Fruit fly (Drosophila melanogaster) whole organism, embryonic: ENCODE data around the gene Pld3.
A peak's percentile ranks its signal among the peaks of the same experiment; 100 is the strongest.

Experiments
- CG10565 ChIP-seq: fragments of 200-800 bp; sonication (Bioruptor generic); optimal IDR thresholded peaks from 3 replicates; lab custom pipeline; 2016; ENCODE audit warnings: missing biosample characterization, mild to moderate bottlenecking, missing genetic modification characterization
- CG10979 ChIP-seq: fragments of 200-800 bp; sonication (Bioruptor generic); optimal IDR thresholded peaks from 2 replicates; lab custom pipeline; 2018; ENCODE audit warnings: missing biosample characterization, mild to moderate bottlenecking, missing genetic modification characterization, moderate library complexity
- CG11093 ChIP-seq: fragments of 200-800 bp; sonication (Bioruptor generic); IDR thresholded peaks from 3 replicates; pipeline ENCODE4 v1.3.6; 2022; ENCODE audit warnings: missing biosample characterization, missing genetic modification characterization
- CG11247 ChIP-seq: fragments of 200-800 bp; sonication (Bioruptor generic); IDR thresholded peaks from 2 replicates; pipeline ENCODE4 v1.3.6; 2022; ENCODE audit warnings: missing biosample characterization, missing genetic modification characterization
- CG11398 ChIP-seq: fragments of 200-800 bp; sonication (Bioruptor generic); optimal IDR thresholded peaks from 2 replicates; lab custom pipeline; 2016; ENCODE audit warnings: missing biosample characterization, missing genetic modification characterization
- CG11696 ChIP-seq: fragments of 200-800 bp; sonication (Bioruptor generic); IDR thresholded peaks from 2 replicates; pipeline ENCODE4 v1.3.6; 2022; ENCODE audit warnings: missing biosample characterization, missing genetic modification characterization
- CG12104 ChIP-seq: fragments of 200-800 bp; sonication (Bioruptor generic); optimal IDR thresholded peaks from 3 replicates; lab custom pipeline; 2016; ENCODE audit warnings: missing biosample characterization, missing genetic modification characterization
- CG1233 ChIP-seq: fragments of 200-800 bp; sonication (Bioruptor generic); optimal IDR thresholded peaks from 4 replicates; lab custom pipeline; 2018; ENCODE audit warnings: missing biosample characterization, mild to moderate bottlenecking, missing genetic modification characterization
- CG12659 ChIP-seq: fragments of 200-800 bp; sonication (Bioruptor generic); optimal IDR thresholded peaks from 3 replicates; lab custom pipeline; 2017; ENCODE audit warnings: mild to moderate bottlenecking, missing biosample characterization, missing genetic modification reagents, missing genetic modification characterization
- CG13123 ChIP-seq: fragments of 200-800 bp; sonication (Bioruptor generic); optimal IDR thresholded peaks from 2 replicates; lab custom pipeline; 2016; ENCODE audit warnings: missing biosample characterization, missing genetic modification characterization
- CG18619 ChIP-seq: fragments of 200-800 bp; sonication (Bioruptor generic); optimal IDR thresholded peaks from 3 replicates; lab custom pipeline; 2017; ENCODE audit warnings: missing biosample characterization, mild to moderate bottlenecking, missing genetic modification characterization
- CG2202 ChIP-seq: fragments of 200-800 bp; sonication (Bioruptor generic); optimal IDR thresholded peaks from 2 replicates; lab custom pipeline; 2018; ENCODE audit warnings: missing biosample characterization, mild to moderate bottlenecking, missing genetic modification characterization
- CG31365 ChIP-seq: fragments of 200-800 bp; sonication (Bioruptor generic); optimal IDR thresholded peaks from 2 replicates; lab custom pipeline; 2018; ENCODE audit warnings: missing biosample characterization, mild to moderate bottlenecking, missing genetic modification characterization
- CG31388 ChIP-seq: fragments of 200-800 bp; sonication (Bioruptor generic); optimal IDR thresholded peaks from 2 replicates; lab custom pipeline; 2016; ENCODE audit warnings: missing biosample characterization, missing genetic modification characterization
- CG3995 ChIP-seq: fragments of 200-800 bp; sonication (Bioruptor generic); optimal IDR thresholded peaks from 3 replicates; lab custom pipeline; 2016; ENCODE audit warnings: missing biosample characterization, missing genetic modification characterization
- CG7556 ChIP-seq: fragments of 200-800 bp; sonication (Bioruptor generic); optimal IDR thresholded peaks from 2 replicates; lab custom pipeline; 2017; ENCODE audit warnings: missing biosample characterization, mild to moderate bottlenecking, missing genetic modification characterization
- CG9876 ChIP-seq: fragments of 200-800 bp; sonication (Bioruptor generic); optimal IDR thresholded peaks from 2 replicates; lab custom pipeline; 2016; ENCODE audit warnings: missing biosample characterization, missing genetic modification characterization
- CrebB ChIP-seq: fragments of 200-800 bp; sonication (Bioruptor generic); optimal IDR thresholded peaks from 3 replicates; lab custom pipeline; 2018; ENCODE audit warnings: missing biosample characterization, mild to moderate bottlenecking, missing genetic modification characterization
- HHEX ChIP-seq: fragments of 200-800 bp; sonication (Bioruptor generic); optimal IDR thresholded peaks from 3 replicates; lab custom pipeline; 2017; ENCODE audit warnings: missing biosample characterization, mild to moderate bottlenecking, missing genetic modification characterization, missing genetic modification reagents
- Hand ChIP-seq: fragments of 200-800 bp; sonication (Bioruptor generic); optimal IDR thresholded peaks from 2 replicates; lab custom pipeline; 2017; ENCODE audit warnings: mild to moderate bottlenecking, missing biosample characterization, missing genetic modification reagents, missing genetic modification characterization
- Hr3 ChIP-seq: fragments of 200-800 bp; sonication (Bioruptor generic); optimal IDR thresholded peaks from 3 replicates; lab custom pipeline; 2016; ENCODE audit warnings: missing biosample characterization, missing genetic modification characterization
- Hr51 ChIP-seq, 2 experiments: fragments of 200-800 bp; sonication (Bioruptor generic); optimal IDR thresholded peaks; 2 replicates in 1 of 2; 3 replicates in 1 of 2; lab custom pipeline; 2016 to 2018; ENCODE audit warnings: missing biosample characterization in 2 of 2, missing genetic modification characterization in 2 of 2, mild to moderate bottlenecking in 1 of 2, moderate library complexity in 1 of 2
- Lim3 ChIP-seq: fragments of 200-800 bp; sonication (Bioruptor generic); IDR thresholded peaks from 2 replicates; pipeline ENCODE4 v1.3.6; 2022; ENCODE audit warnings: missing biosample characterization, missing genetic modification characterization
- Lpt ChIP-seq: fragments of >200 bp; optimal IDR thresholded peaks from 2 replicates; lab custom pipeline; 2018; ENCODE audit warnings: missing biosample characterization, missing genetic modification characterization
- MESR4 ChIP-seq: fragments of 200-800 bp; sonication (Bioruptor generic); optimal IDR thresholded peaks from 2 replicates; lab custom pipeline; 2018; ENCODE audit warnings: missing biosample characterization, mild to moderate bottlenecking, missing genetic modification characterization, moderate library complexity
- Med ChIP-seq: fragments of 200-800 bp; sonication (Bioruptor generic); peaks from one replicate; lab custom pipeline; 2016; ENCODE audit warnings: missing biosample characterization, missing genetic modification characterization, mild to moderate bottlenecking, inconsistent platforms, moderate library complexity
- NC2α ChIP-seq: fragments of 200-800 bp; sonication (Bioruptor generic); optimal IDR thresholded peaks from 2 replicates; lab custom pipeline; 2016; ENCODE audit warnings: missing biosample characterization, missing genetic modification characterization
- NC2β ChIP-seq: fragments of 200-800 bp; sonication (Bioruptor generic); optimal IDR thresholded peaks from 2 replicates; lab custom pipeline; 2016; ENCODE audit warnings: missing biosample characterization, missing genetic modification characterization
- NFAT ChIP-seq: fragments of 200-800 bp; sonication (Bioruptor generic); IDR thresholded peaks from 2 replicates; pipeline ENCODE4 v1.3.6; 2022; ENCODE audit warnings: missing biosample characterization, missing genetic modification characterization
- Nf-YA ChIP-seq: fragments of 200-800 bp; sonication (Bioruptor generic); IDR thresholded peaks from 2 replicates; pipeline ENCODE4 v1.3.6; 2022; ENCODE audit warnings: missing biosample characterization, missing genetic modification characterization
- Opbp ChIP-seq: fragments of 200-800 bp; sonication (Bioruptor generic); IDR thresholded peaks from 3 replicates; pipeline ENCODE4 v1.3.6; 2022; ENCODE audit warnings: missing biosample characterization, missing genetic modification characterization; ENCODE audit not compliant: partially characterized antibody
- Side ChIP-seq: fragments of 200-800 bp; sonication (Bioruptor generic); optimal IDR thresholded peaks from 2 replicates; lab custom pipeline; 2016; ENCODE audit warnings: missing biosample characterization, missing genetic modification characterization
- Trl ChIP-seq, 3 experiments: fragments of >200 bp in 2 of 3; fragments of 200-800 bp in 1 of 3; sonication (Bioruptor generic) in 1 of 3; optimal IDR thresholded peaks; 2 replicates in 1 of 3; 3 replicates in 2 of 3; lab custom pipeline; 2016 to 2017; ENCODE audit warnings: missing biosample characterization in 1 of 3, missing genetic modification characterization in 1 of 3
- ap ChIP-seq: fragments of 200-800 bp; sonication (Bioruptor generic); IDR thresholded peaks from 2 replicates; pipeline ENCODE4 v1.3.6; 2022; ENCODE audit warnings: missing biosample characterization, missing genetic modification characterization
- gt ChIP-seq: fragments of 200-800 bp; sonication (Bioruptor generic); IDR thresholded peaks from 2 replicates; pipeline ENCODE4 v1.3.6; 2022; ENCODE audit warnings: missing biosample characterization, missing genetic modification characterization
- kni ChIP-seq: fragments of 200-800 bp; sonication (Bioruptor generic); optimal IDR thresholded peaks from 3 replicates; lab custom pipeline; 2017; ENCODE audit warnings: mild to moderate bottlenecking, missing biosample characterization, missing genetic modification reagents, missing genetic modification characterization
- lbe ChIP-seq: fragments of 200-800 bp; sonication (Bioruptor generic); optimal IDR thresholded peaks from 2 replicates; lab custom pipeline; 2016; ENCODE audit warnings: missing biosample characterization, mild to moderate bottlenecking, missing genetic modification characterization
- lov ChIP-seq, 2 experiments: fragments of 200-800 bp in 1 of 2; fragments of >200 bp in 1 of 2; sonication (Bioruptor generic) in 1 of 2; IDR thresholded peaks in 1 of 2; optimal IDR thresholded peaks in 1 of 2; 2 replicates in 1 of 2; 3 replicates in 1 of 2; pipeline versions ENCODE4 v1.3.6 to Lab custom; 2017 to 2022; ENCODE audit warnings: missing biosample characterization in 1 of 2, missing genetic modification characterization in 1 of 2
- nerfin-1 ChIP-seq: fragments of 200-800 bp; sonication (Bioruptor generic); optimal IDR thresholded peaks from 3 replicates; lab custom pipeline; 2019; ENCODE audit warnings: missing biosample characterization, mild to moderate bottlenecking, missing genetic modification characterization, moderate library complexity
- onecut ChIP-seq: fragments of 200-800 bp; sonication (Bioruptor generic); IDR thresholded peaks from 2 replicates; pipeline ENCODE4 v1.3.6; 2022; ENCODE audit warnings: missing biosample characterization, missing genetic modification characterization
- pfk ChIP-seq: fragments of 200-800 bp; sonication (Bioruptor generic); optimal IDR thresholded peaks from 2 replicates; lab custom pipeline; 2018; ENCODE audit warnings: missing biosample characterization, mild to moderate bottlenecking, missing genetic modification characterization, moderate library complexity
- prd ChIP-seq, 3 experiments: fragments of >200 bp in 2 of 3; fragments of 200-800 bp in 1 of 3; sonication (Bioruptor generic) in 1 of 3; optimal IDR thresholded peaks in 2 of 3; IDR thresholded peaks in 1 of 3; 2 replicates in 2 of 3; 3 replicates in 1 of 3; pipeline versions ENCODE4 v1.3.6 to Lab custom; 2017 to 2022; ENCODE audit warnings: missing biosample characterization in 1 of 3, missing genetic modification characterization in 1 of 3
- pzg ChIP-seq: fragments of 200-800 bp; sonication (Bioruptor generic); optimal IDR thresholded peaks from 3 replicates; lab custom pipeline; 2018; ENCODE audit warnings: missing biosample characterization, mild to moderate bottlenecking, missing genetic modification characterization, moderate library complexity
- sisA ChIP-seq: fragments of 200-800 bp; sonication (Bioruptor generic); IDR thresholded peaks from 2 replicates; pipeline ENCODE4 v1.3.6; 2022; ENCODE audit warnings: missing biosample characterization, missing genetic modification characterization
- slou ChIP-seq: fragments of 200-800 bp; sonication (Bioruptor generic); optimal IDR thresholded peaks from 3 replicates; lab custom pipeline; 2016; ENCODE audit warnings: missing biosample characterization, missing genetic modification characterization
- sqz ChIP-seq: fragments of 200-800 bp; sonication (Bioruptor generic); optimal IDR thresholded peaks from 3 replicates; lab custom pipeline; 2018; ENCODE audit warnings: missing biosample characterization, mild to moderate bottlenecking, missing genetic modification characterization
- trem ChIP-seq: fragments of 200-800 bp; optimal IDR thresholded peaks from 3 replicates; lab custom pipeline; 2019; ENCODE audit warnings: missing biosample characterization, mild to moderate bottlenecking, missing genetic modification characterization, moderate library complexity
- wek ChIP-seq: fragments of 200-800 bp; sonication (Bioruptor generic); optimal IDR thresholded peaks from 3 replicates; lab custom pipeline; 2018; ENCODE audit warnings: missing biosample characterization, mild to moderate bottlenecking, missing genetic modification characterization, moderate library complexity
- zen ChIP-seq: fragments of 200-800 bp; sonication (Bioruptor generic); optimal IDR thresholded peaks from 3 replicates; lab custom pipeline; 2018; ENCODE audit warnings: missing biosample characterization, mild to moderate bottlenecking, missing genetic modification characterization, moderate library complexity

Pld3 gene

dm6 chr2L:21149053-21149452 lies 9.6 kb upstream of the Pld3 start (continued):
- TF ChIP-seq Nf-YA (GFP tag; lab: Robert Waterston, UW) (no peak; the same call in 1 of the 2 replicates), lbe (no peak), Trl (optimal IDR thresholded peaks at IDR 0.05; lab: Kevin White, UChicago) (no peak), Trl (GFP tag; optimal IDR thresholded peaks at IDR 0.05; lab: Kevin White, UChicago) (peak; percentile 2), CG13123 (GFP tag; lab: Kevin White, UChicago) (peak; percentile 9), CG11696 (GFP tag; lab: Robert Waterston, UW) (peak; percentile 99), Lpt (no peak), Hr51 (GFP tag; optimal IDR thresholded peaks at IDR 0.05; lab: Kevin White, UChicago) (peak in 1 of 2 experiments; percentile 70), CG1233 (GFP tag; lab: Kevin White, UChicago) (peak; percentile 27), CG9876 (GFP tag; lab: Kevin White, UChicago) (no peak), sisA (GFP tag; lab: Robert Waterston, UW) (peak; percentile 30), prd (optimal IDR thresholded peaks at IDR 0.05; lab: Kevin White, UChicago) (no peak), prd (GFP tag; IDR thresholded peaks at IDR 0.05; lab: Robert Waterston, UW) (peak; percentile 58; the same call in 2 of the 3 replicates), CG31365 (tag; lab: Kevin White, UChicago) (no peak), MESR4 (GFP tag; lab: Kevin White, UChicago) (no peak), CG11247 (peak; percentile 43), CG31388 (GFP tag; lab: Kevin White, UChicago) (no peak), HHEX (GFP tag; lab: Kevin White, UChicago) (peak; percentile 53), CG3995 (GFP tag; lab: Kevin White, UChicago) (no peak), CG11093 (GFP tag; lab: Robert Waterston, UW) (no peak), CG18619 (no peak), pzg (peak; percentile 71), Lim3 (no peak), CG10565 (GFP tag; lab: Kevin White, UChicago) (no peak), NFAT (peak; percentile 43; the same call in 1 of the 2 replicates), sqz (GFP tag; lab: Kevin White, UChicago) (no peak), gt (GFP tag; lab: Robert Waterston, UW) (no peak), Hr3 (GFP tag; lab: Kevin White, UChicago) (peak; percentile 41), NC2α (no peak), kni (GFP tag; lab: Kevin White, UChicago) (no peak), wek (GFP tag; lab: Kevin White, UChicago) (no peak), nerfin-1 (tag; lab: Kevin White, UChicago) (peak; percentile 27), Opbp (peak; percentile 74), CG12104 (GFP tag; lab: Kevin White, UChicago) (no peak), CG2202 (tag; lab: Kevin White, UChicago) (no peak), lov (optimal IDR thresholded peaks at IDR 0.05; lab: Kevin White, UChicago) (no peak), lov (GFP tag; IDR thresholded peaks at IDR 0.05; lab: Robert Waterston, UW) (no peak), Med (GFP tag; lab: Kevin White, UChicago) (peak; percentile 58), trem (tag; lab: Kevin White, UChicago) (peak; percentile 67), ap (GFP tag; lab: Robert Waterston, UW) (peak; percentile 13; the same call in 1 of the 2 replicates), CrebB (no peak), CG10979 (tag; lab: Kevin White, UChicago) (peak; percentile 58), CG12659 (GFP tag; lab: Kevin White, UChicago) (peak; percentile 71), Side (no peak), slou (GFP tag; lab: Kevin White, UChicago) (peak; percentile 31), pfk (no peak), CG7556 (GFP tag; lab: Kevin White, UChicago) (no peak), Hand (no peak), NC2β (no peak), zen (tag; lab: Kevin White, UChicago) (peak; percentile 3), CG11398 (GFP tag; lab: Kevin White, UChicago) (no peak), onecut (peak; percentile 74)
